Fruit fly (Drosophila melanogaster) whole organism, embryonic: Measurements from ENCODE around the gene bwa.

Experiments used
- ATbp ChIP-seq: fragments of 200-800 bp; sonication (Bioruptor generic); optimal IDR thresholded peaks from 2 replicates; lab custom pipeline; 2017; ENCODE audit warnings: missing biosample characterization, mild to moderate bottlenecking, missing genetic modification characterization, missing genetic modification reagents
- Adf1 ChIP-seq: fragments of 200-800 bp; sonication (Bioruptor generic); IDR thresholded peaks from 2 replicates; pipeline ENCODE4 v1.3.6; 2022; ENCODE audit warnings: missing biosample characterization, missing genetic modification characterization
- Aef1 ChIP-seq: fragments of 200-800 bp; sonication (Bioruptor generic); IDR thresholded peaks from 3 replicates; pipeline ENCODE4 v1.3.6; 2022; ENCODE audit warnings: missing biosample characterization, missing genetic modification characterization
- BEAF-32 ChIP-seq: fragments of 200-800 bp; sonication (Bioruptor generic); optimal IDR thresholded peaks from 3 replicates; lab custom pipeline; 2017; ENCODE audit warnings: missing biosample characterization, missing genetic modification characterization, mild to moderate bottlenecking, moderate library complexity, missing genetic modification reagents
- Bteb2 ChIP-seq: fragments of 200-800 bp; sonication (Bioruptor generic); optimal IDR thresholded peaks from 2 replicates; lab custom pipeline; 2016; ENCODE audit warnings: missing biosample characterization, missing genetic modification characterization
- CG10543 ChIP-seq: fragments of 200-800 bp; sonication (Bioruptor generic); optimal IDR thresholded peaks from 3 replicates; lab custom pipeline; 2017; ENCODE audit warnings: missing biosample characterization, mild to moderate bottlenecking, missing genetic modification characterization, moderate library complexity
- CG12104 ChIP-seq: fragments of 200-800 bp; sonication (Bioruptor generic); optimal IDR thresholded peaks from 3 replicates; lab custom pipeline; 2016; ENCODE audit warnings: missing biosample characterization, missing genetic modification characterization
- CG12744 ChIP-seq: fragments of 200-800 bp; sonication (Bioruptor generic); optimal IDR thresholded peaks from 2 replicates; lab custom pipeline; 2016; ENCODE audit warnings: missing biosample characterization, missing genetic modification characterization
- CG13894 ChIP-seq: fragments of 200-800 bp; sonication (Bioruptor generic); optimal IDR thresholded peaks from 3 replicates; lab custom pipeline; 2018; ENCODE audit warnings: missing biosample characterization, mild to moderate bottlenecking, missing genetic modification characterization, moderate library complexity
- CG15269 ChIP-seq: fragments of 200-800 bp; sonication (Bioruptor generic); optimal IDR thresholded peaks from 2 replicates; lab custom pipeline; 2018; ENCODE audit warnings: missing biosample characterization, mild to moderate bottlenecking, missing genetic modification characterization, moderate library complexity
- CG16863 ChIP-seq: fragments of 200-800 bp; sonication (Bioruptor generic); optimal IDR thresholded peaks from 3 replicates; lab custom pipeline; 2016; ENCODE audit warnings: missing biosample characterization, missing genetic modification characterization
- CG17385 ChIP-seq: fragments of 200-800 bp; sonication (Bioruptor generic); optimal IDR thresholded peaks from 3 replicates; lab custom pipeline; 2018; ENCODE audit warnings: missing biosample characterization, mild to moderate bottlenecking, missing genetic modification characterization
- CG18599 ChIP-seq: fragments of 200-800 bp; sonication (Bioruptor generic); optimal IDR thresholded peaks from 3 replicates; lab custom pipeline; 2017; ENCODE audit warnings: missing biosample characterization, missing genetic modification characterization, mild to moderate bottlenecking, moderate library complexity, missing genetic modification reagents
- CG30403 ChIP-seq: fragments of 200-800 bp; sonication (Bioruptor generic); optimal IDR thresholded peaks from 3 replicates; lab custom pipeline; 2016; ENCODE audit warnings: missing biosample characterization, missing genetic modification characterization
- CG30431 ChIP-seq: fragments of 200-800 bp; sonication (Bioruptor generic); optimal IDR thresholded peaks from 2 replicates; lab custom pipeline; 2017; ENCODE audit warnings: missing biosample characterization, missing genetic modification characterization
- CG3065 ChIP-seq: fragments of 200-800 bp; sonication (Bioruptor generic); optimal IDR thresholded peaks from 2 replicates; lab custom pipeline; 2016; ENCODE audit warnings: missing biosample characterization, missing genetic modification characterization
- CG4404 ChIP-seq: fragments of 200-800 bp; sonication (Bioruptor generic); IDR thresholded peaks from 2 replicates; pipeline ENCODE4 v1.3.6; 2022; ENCODE audit warnings: missing biosample characterization, missing genetic modification characterization
- CG6813 ChIP-seq: fragments of 200-800 bp; sonication (Bioruptor generic); optimal IDR thresholded peaks from 2 replicates; lab custom pipeline; 2017; ENCODE audit warnings: missing biosample characterization, missing genetic modification characterization, mild to moderate bottlenecking, moderate library complexity, missing genetic modification reagents
- CG6854 ChIP-seq: fragments of 200-800 bp; sonication (Bioruptor generic); optimal IDR thresholded peaks from 3 replicates; lab custom pipeline; 2017; ENCODE audit warnings: missing biosample characterization, mild to moderate bottlenecking, missing genetic modification characterization
- CG8290 ChIP-seq, 3 experiments: fragments of 200-800 bp; sonication (Bioruptor generic); optimal IDR thresholded peaks; 2 replicates each; lab custom pipeline; 2016 to 2019; ENCODE audit warnings: missing biosample characterization in 3 of 3, missing genetic modification characterization in 3 of 3, mild to moderate bottlenecking in 2 of 3, moderate library complexity in 1 of 3
- CoRest ChIP-seq: fragments of 200-800 bp; sonication (Bioruptor generic); optimal IDR thresholded peaks from 3 replicates; lab custom pipeline; 2018; ENCODE audit warnings: missing biosample characterization, mild to moderate bottlenecking, missing genetic modification characterization, moderate library complexity
- Doc3 ChIP-seq: fragments of 200-800 bp; sonication (Bioruptor generic); IDR thresholded peaks from 3 replicates; pipeline ENCODE4 v1.3.6; 2022; ENCODE audit warnings: missing biosample characterization, missing genetic modification characterization; ENCODE audit not compliant: partially characterized antibody
- Ets65A ChIP-seq: fragments of 200-800 bp; sonication (Bioruptor generic); peaks from one replicate; lab custom pipeline; 2016; ENCODE audit warnings: missing biosample characterization, missing genetic modification characterization
- Ets97D ChIP-seq: fragments of 200-800 bp; sonication (Bioruptor generic); optimal IDR thresholded peaks from 3 replicates; lab custom pipeline; 2016; ENCODE audit warnings: missing biosample characterization, missing genetic modification characterization
- Hr78 ChIP-seq, 2 experiments: fragments of 200-800 bp in 1 of 2; fragments of >200 bp in 1 of 2; sonication (Bioruptor generic) in 1 of 2; optimal IDR thresholded peaks; 2 replicates each; lab custom pipeline; 2017 to 2019; ENCODE audit warnings: missing biosample characterization in 2 of 2, missing genetic modification characterization in 2 of 2, mild to moderate bottlenecking in 1 of 2, moderate library complexity in 1 of 2
- MESR4 ChIP-seq: fragments of 200-800 bp; sonication (Bioruptor generic); optimal IDR thresholded peaks from 2 replicates; lab custom pipeline; 2018; ENCODE audit warnings: missing biosample characterization, mild to moderate bottlenecking, missing genetic modification characterization, moderate library complexity
- MTF-1 ChIP-seq: fragments of 200-800 bp; sonication (Bioruptor generic); optimal IDR thresholded peaks from 2 replicates; lab custom pipeline; 2018; ENCODE audit warnings: missing biosample characterization, mild to moderate bottlenecking, missing genetic modification characterization, borderline replicate concordance
- Med ChIP-seq: fragments of 200-800 bp; sonication (Bioruptor generic); peaks from one replicate; lab custom pipeline; 2016; ENCODE audit warnings: missing biosample characterization, missing genetic modification characterization, mild to moderate bottlenecking, inconsistent platforms, moderate library complexity
- Meics ChIP-seq: fragments of 200-800 bp; sonication (Bioruptor generic); optimal IDR thresholded peaks from 2 replicates; lab custom pipeline; 2017; ENCODE audit warnings: missing biosample characterization, mild to moderate bottlenecking, missing genetic modification characterization
- NFAT ChIP-seq: fragments of 200-800 bp; sonication (Bioruptor generic); IDR thresholded peaks from 2 replicates; pipeline ENCODE4 v1.3.6; 2022; ENCODE audit warnings: missing biosample characterization, missing genetic modification characterization
- Pdp1 ChIP-seq, 2 experiments: fragments of 200-800 bp; sonication (Bioruptor generic); optimal IDR thresholded peaks; 3 replicates each; lab custom pipeline; 2016; ENCODE audit warnings: missing biosample characterization in 2 of 2, missing genetic modification characterization in 2 of 2, mild to moderate bottlenecking in 1 of 2, moderate library complexity in 1 of 2
- Rfx ChIP-seq: fragments of 200-800 bp; sonication (Bioruptor generic); IDR thresholded peaks from 2 replicates; pipeline ENCODE4 v1.3.6; 2022; ENCODE audit warnings: missing biosample characterization, missing genetic modification characterization
- TFAM ChIP-seq: fragments of 200-800 bp; sonication (Bioruptor generic); optimal IDR thresholded peaks from 2 replicates; lab custom pipeline; 2017; ENCODE audit warnings: missing biosample characterization, missing genetic modification characterization, inconsistent platforms
- Xbp1 ChIP-seq: fragments of 200-800 bp; sonication (Bioruptor generic); optimal IDR thresholded peaks from 3 replicates; lab custom pipeline; 2016; ENCODE audit warnings: missing biosample characterization, mild to moderate bottlenecking, missing genetic modification characterization
- ci ChIP-seq: fragments of 200-800 bp; sonication (Bioruptor generic); IDR thresholded peaks from 3 replicates; pipeline ENCODE4 v1.3.6; 2022; ENCODE audit warnings: missing biosample characterization, missing genetic modification characterization
- dati ChIP-seq: fragments of 200-800 bp; sonication (Bioruptor generic); IDR thresholded peaks from 2 replicates; pipeline ENCODE4 v1.3.6; 2022; ENCODE audit warnings: missing biosample characterization, missing genetic modification characterization
- dimm ChIP-seq: fragments of 200-800 bp; sonication (Bioruptor generic); IDR thresholded peaks from 2 replicates; pipeline ENCODE4 v1.3.6; 2022; ENCODE audit warnings: missing biosample characterization, missing genetic modification characterization
- dysf ChIP-seq: fragments of 200-800 bp; sonication (Bioruptor generic); IDR thresholded peaks from 3 replicates; pipeline ENCODE4 v1.3.6; 2022; ENCODE audit warnings: missing biosample characterization, missing genetic modification characterization
- fd64A ChIP-seq: fragments of 200-800 bp; sonication (Bioruptor generic); optimal IDR thresholded peaks from 3 replicates; lab custom pipeline; 2018; ENCODE audit warnings: missing biosample characterization, mild to moderate bottlenecking, missing genetic modification characterization
- gcm ChIP-seq: fragments of 200-800 bp; sonication (Bioruptor generic); optimal IDR thresholded peaks from 2 replicates; lab custom pipeline; 2019; ENCODE audit warnings: missing biosample characterization, mild to moderate bottlenecking, missing genetic modification characterization, moderate library complexity
- grn ChIP-seq: fragments of 200-800 bp; sonication (Bioruptor generic); optimal IDR thresholded peaks from 3 replicates; lab custom pipeline; 2017; ENCODE audit warnings: missing biosample characterization, missing genetic modification characterization
- h ChIP-seq: fragments of >200 bp; optimal IDR thresholded peaks from 2 replicates; lab custom pipeline; 2017
- hbn ChIP-seq: fragments of 200-800 bp; sonication (Bioruptor generic); IDR thresholded peaks from 2 replicates; pipeline ENCODE4 v1.3.6; 2022; ENCODE audit warnings: missing biosample characterization, missing genetic modification characterization; ENCODE audit not compliant: partially characterized antibody
- lilli ChIP-seq: fragments of 200-800 bp; sonication (Bioruptor generic); optimal IDR thresholded peaks from 3 replicates; lab custom pipeline; 2016; ENCODE audit warnings: missing biosample characterization, missing genetic modification characterization
- nerfin-2 ChIP-seq: fragments of 200-800 bp; sonication (Bioruptor generic); IDR thresholded peaks from 2 replicates; pipeline ENCODE4 v1.3.6; 2022; ENCODE audit warnings: missing biosample characterization, missing genetic modification characterization; ENCODE audit not compliant: partially characterized antibody
- p53 ChIP-seq: fragments of 200-800 bp; sonication (Bioruptor generic); optimal IDR thresholded peaks from 2 replicates; lab custom pipeline; 2016; ENCODE audit warnings: missing biosample characterization, missing genetic modification characterization
- pho ChIP-seq: fragments of 200-800 bp; sonication (Bioruptor generic); optimal IDR thresholded peaks from 2 replicates; lab custom pipeline; 2016; ENCODE audit warnings: missing biosample characterization, missing genetic modification characterization
- shn ChIP-seq: fragments of 200-800 bp; sonication (Bioruptor generic); optimal IDR thresholded peaks from 3 replicates; lab custom pipeline; 2016; ENCODE audit warnings: missing biosample characterization, missing genetic modification characterization
- sr ChIP-seq: fragments of 200-800 bp; sonication (Bioruptor generic); IDR thresholded peaks from 3 replicates; pipeline ENCODE4 v1.3.6; 2022; ENCODE audit warnings: missing biosample characterization, missing genetic modification characterization
- tll ChIP-seq, 2 experiments: fragments of 200-800 bp in 1 of 2; fragments of >200 bp in 1 of 2; sonication (Bioruptor generic) in 1 of 2; optimal IDR thresholded peaks; 2 replicates each; lab custom pipeline; 2017 to 2019; ENCODE audit warnings: missing biosample characterization in 2 of 2, missing genetic modification characterization in 2 of 2, mild to moderate bottlenecking in 1 of 2, moderate library complexity in 1 of 2

The bwa gene

dm6 chr2L:20027382-20027919 lies 38.7 kb upstream of the bwa start, which contains the start of gene sNPF (continued):
- no peak for TF ChIP-seq dati (GFP tag; lab: Robert Waterston, UW)
- no peak for TF ChIP-seq MTF-1
- TF ChIP-seq CG8290 (GFP tag; optimal IDR thresholded peaks at IDR 0.05; lab: Kevin White, UChicago), result no peak
- TF ChIP-seq CG8290 (tag; optimal IDR thresholded peaks at IDR 0.05; lab: Kevin White, UChicago), result peak in 1 of 2 experiments; percentile 5
- TF ChIP-seq CG17385 (GFP tag; lab: Kevin White, UChicago), result peak; percentile 62
- TF ChIP-seq dysf (GFP tag; lab: Robert Waterston, UW), result peak; percentile 69
- no peak for TF ChIP-seq MESR4 (GFP tag; lab: Kevin White, UChicago)
- no peak for TF ChIP-seq TFAM (GFP tag; lab: Kevin White, UChicago)
- peak; percentile 83 for TF ChIP-seq CG18599 (GFP tag; lab: Kevin White, UChicago)
- no peak for TF ChIP-seq CG4404 (GFP tag; lab: Robert Waterston, UW)
- TF ChIP-seq grn (GFP tag; lab: Kevin White, UChicago), result no peak
- TF ChIP-seq CG12744, result no peak
- TF ChIP-seq h, result no peak
- TF ChIP-seq pho (GFP tag; lab: Kevin White, UChicago), result peak; percentile 68
- no peak for TF ChIP-seq hbn
- peak; percentile 61 for TF ChIP-seq CG15269 (tag; lab: Kevin White, UChicago)
- TF ChIP-seq Bteb2, result peak; percentile 40
- TF ChIP-seq Aef1 (GFP tag; lab: Robert Waterston, UW), result no peak
- no peak for TF ChIP-seq p53 (GFP tag; lab: Kevin White, UChicago)
- TF ChIP-seq fd64A, result no peak
- peak; percentile 28 for TF ChIP-seq ATbp (GFP tag; lab: Kevin White, UChicago)
- peak; percentile 57 for TF ChIP-seq shn (GFP tag; lab: Kevin White, UChicago)
- TF ChIP-seq Meics (GFP tag; lab: Kevin White, UChicago), result peak; percentile 67
- TF ChIP-seq CG30403 (GFP tag; lab: Kevin White, UChicago), result peak; percentile 69
- no peak for TF ChIP-seq gcm (GFP tag; lab: Kevin White, UChicago)
- peak; percentile 12 for TF ChIP-seq CG13894 (tag; lab: Kevin White, UChicago)
- no peak for TF ChIP-seq Doc3 (GFP tag; lab: Robert Waterston, UW)
- TF ChIP-seq CG30431, result peak; percentile 50
- TF ChIP-seq Xbp1, result peak; percentile 44
- peak; percentile 40 for TF ChIP-seq CG12104 (GFP tag; lab: Kevin White, UChicago)
- TF ChIP-seq Adf1 (GFP tag; lab: Robert Waterston, UW), result no peak
- TF ChIP-seq ci (GFP tag; lab: Robert Waterston, UW), result no peak
- no peak for TF ChIP-seq CG3065 (GFP tag; lab: Kevin White, UChicago)
- TF ChIP-seq lilli (GFP tag; lab: Kevin White, UChicago), result peak; percentile 72
- no peak for TF ChIP-seq Ets97D (GFP tag; lab: Kevin White, UChicago)
- peak in 1 of 2 experiments; percentile 41 for TF ChIP-seq Pdp1 (GFP tag; optimal IDR thresholded peaks at IDR 0.05; lab: Kevin White, UChicago)
- peak; percentile 69 for TF ChIP-seq CoRest (tag; lab: Kevin White, UChicago)
- peak; percentile 39 for TF ChIP-seq CG16863 (GFP tag; lab: Kevin White, UChicago)
- TF ChIP-seq Rfx (GFP tag; lab: Robert Waterston, UW), result peak; percentile 46
- peak; percentile 97 for TF ChIP-seq Ets65A (GFP tag; lab: Kevin White, UChicago)
- TF ChIP-seq CG10543, result peak; percentile 47
- no peak for TF ChIP-seq Med (GFP tag; lab: Kevin White, UChicago)
- TF ChIP-seq BEAF-32 (GFP tag; lab: Kevin White, UChicago), result no peak
- no peak for TF ChIP-seq NFAT
- TF ChIP-seq dimm (GFP tag; lab: Robert Waterston, UW), result no peak
- TF ChIP-seq Hr78 (GFP tag; optimal IDR thresholded peaks at IDR 0.05; lab: Kevin White, UChicago), result no peak
- TF ChIP-seq tll (GFP tag; optimal IDR thresholded peaks at IDR 0.05; lab: Kevin White, UChicago), result no peak
- peak; percentile 55; the same call in 1 of the 3 replicates for TF ChIP-seq sr (GFP tag; lab: Robert Waterston, UW)
- no peak for TF ChIP-seq nerfin-2 (GFP tag; lab: Robert Waterston, UW)
- peak; percentile 56 for TF ChIP-seq CG6854 (GFP tag; lab: Kevin White, UChicago)
- no peak for TF ChIP-seq CG6813
